Worm (Caenorhabditis elegans): ENCODE data around the gene nspg-11.

DNA sequence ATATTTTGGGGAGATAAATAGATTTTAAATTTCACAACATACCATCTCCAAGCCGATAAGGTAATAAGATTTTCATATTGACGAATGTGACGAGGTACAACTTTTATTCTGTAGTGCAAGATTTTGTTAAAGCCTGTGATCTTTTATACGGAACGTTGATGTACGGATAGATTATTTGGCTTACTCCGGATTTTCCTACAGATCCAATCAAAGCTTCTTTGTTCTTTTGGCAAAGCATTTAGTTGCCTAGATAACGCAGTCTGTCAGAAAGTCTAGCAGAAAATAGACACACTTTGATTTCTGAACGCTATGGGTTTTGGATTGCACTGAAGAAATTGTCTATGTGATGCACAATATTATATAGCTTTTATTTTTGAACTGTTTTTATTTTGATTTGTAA, 24.7 kb downstream of the nspg-11 start, which contains the start of gene F49C12.2:
- TF ChIP-seq ceh-82 (tag; optimal IDR thresholded peaks at IDR 0.05) (no peak), ZK546.5 (tag; optimal IDR thresholded peaks at IDR 0.05) (no peak), zag-1 (tag; optimal IDR thresholded peaks at IDR 0.05) (no peak), elt-2 (tag; optimal IDR thresholded peaks at IDR 0.05) (no peak), nhr-28 (tag; optimal IDR thresholded peaks at IDR 0.05) (no peak), egl-27 (tag; optimal IDR thresholded peaks at IDR 0.05) (no peak), fos-1 (tag; optimal IDR thresholded peaks at IDR 0.05) (no peak), nhr-237 (tag; optimal IDR thresholded peaks at IDR 0.05) (no peak), elt-3 (tag; optimal IDR thresholded peaks at IDR 0.05) (no peak), ama-1 (optimal IDR thresholded peaks at IDR 0.05) (no peak), pha-4 (tag; optimal IDR thresholded peaks at IDR 0.05) (no peak), nhr-11 (tag; optimal IDR thresholded peaks at IDR 0.05) (no peak), sea-2 (GFP tag; optimal IDR thresholded peaks at IDR 0.05) (no peak)
